Worm (Caenorhabditis elegans): Measurements from ENCODE around the gene rmd-3.

rmd-3 gene

ce11 chrII:11344554-11344953, 5.1 kb upstream of the rmd-3 start:
- no peak for TF ChIP-seq mml-1 (tag; optimal IDR thresholded peaks at IDR 0.05)
- no peak for TF ChIP-seq unc-39 (tag; optimal IDR thresholded peaks at IDR 0.05)
- TF ChIP-seq fkh-10 (GFP tag; optimal IDR thresholded peaks at IDR 0.05): no peak
- TF ChIP-seq ztf-4 (tag; optimal IDR thresholded peaks at IDR 0.05): no peak
- no peak for TF ChIP-seq fos-1 (tag; optimal IDR thresholded peaks at IDR 0.05)

ce11 chrII:11343300-11343869, 4.0 kb upstream of the rmd-3 start, which contains the start of gene lgc-20:
TSS of gene lgc-20 (minus strand) at chrII:11343610.
- no peak for TF ChIP-seq skn-1 (tag; optimal IDR thresholded peaks at IDR 0.05)

ce11 chrII:11337497-11338040, 1.8 kb downstream of the rmd-3 start, which contains the start of gene sqt-1:
TSS of gene sqt-1 (minus strand) at chrII:11337837.
- TF ChIP-seq ama-1 (optimal IDR thresholded peaks at IDR 0.05) (peak; percentile 61), elt-3 (tag; optimal IDR thresholded peaks at IDR 0.05) (peak in 1 of 3 experiments; percentile 72), nhr-25 (tag; optimal IDR thresholded peaks at IDR 0.05) (peak; percentile 4), nhr-12 (tag; optimal IDR thresholded peaks at IDR 0.05) (no peak), nhr-43 (tag; optimal IDR thresholded peaks at IDR 0.05; ENCODE audit: poor library complexity, severe bottlenecking) (peak; percentile 43), nhr-23 (tag; optimal IDR thresholded peaks at IDR 0.05) (peak; percentile 52), elt-2 (tag; optimal IDR thresholded peaks at IDR 0.05) (no peak)

ce11 chrII:11336640-11337241, 2.7 kb downstream of the rmd-3 start:
- TF ChIP-seq ama-1 (optimal IDR thresholded peaks at IDR 0.05): peak; percentile 28
- TF ChIP-seq skn-1 (tag; optimal IDR thresholded peaks at IDR 0.05): no peak
- TF ChIP-seq mml-1 (tag; optimal IDR thresholded peaks at IDR 0.05): no peak
- no peak for TF ChIP-seq pqm-1 (tag; optimal IDR thresholded peaks at IDR 0.05)
- peak; percentile 23 for TF ChIP-seq nhr-43 (tag; optimal IDR thresholded peaks at IDR 0.05; ENCODE audit: poor library complexity, severe bottlenecking)

ce11 chrII:11336163-11336562, 3.2 kb downstream of the rmd-3 start:
- TF ChIP-seq nhr-23 (tag; optimal IDR thresholded peaks at IDR 0.05): peak; percentile 71
- TF ChIP-seq tbx-2 (tag; optimal IDR thresholded peaks at IDR 0.05): peak; percentile 33
- peak; percentile 7 for TF ChIP-seq nhr-28 (tag; optimal IDR thresholded peaks at IDR 0.05)
- no peak for TF ChIP-seq eor-1 (tag; optimal IDR thresholded peaks at IDR 0.05)
- TF ChIP-seq elt-3 (tag; optimal IDR thresholded peaks at IDR 0.05): peak in 1 of 3 experiments; percentile 75
- TF ChIP-seq nhr-43 (tag; optimal IDR thresholded peaks at IDR 0.05; ENCODE audit: poor library complexity, severe bottlenecking): peak; percentile 72
- no peak for TF ChIP-seq lin-39 (tag; optimal IDR thresholded peaks at IDR 0.05)

ce11 chrII:11335670-11336069, 3.7 kb downstream of the rmd-3 start:
- TF ChIP-seq nfya-1 (tag; optimal IDR thresholded peaks at IDR 0.05; ENCODE audit: insufficient read depth) (no peak), ceh-9 (tag; optimal IDR thresholded peaks at IDR 0.05) (no peak), unc-62 (GFP tag; optimal IDR thresholded peaks at IDR 0.05) (no peak), lin-39 (tag; optimal IDR thresholded peaks at IDR 0.05) (peak; percentile 9), nhr-28 (tag; optimal IDR thresholded peaks at IDR 0.05) (no peak), jun-1 (tag; optimal IDR thresholded peaks at IDR 0.05) (no peak), aly-2 (tag; optimal IDR thresholded peaks at IDR 0.05) (no peak), elt-3 (tag; optimal IDR thresholded peaks at IDR 0.05) (no peak), nhr-43 (tag; optimal IDR thresholded peaks at IDR 0.05; ENCODE audit: poor library complexity, severe bottlenecking) (no peak), elt-1 (tag; optimal IDR thresholded peaks at IDR 0.05) (no peak), nhr-76 (tag; optimal IDR thresholded peaks at IDR 0.05) (no peak), ZK546.5 (tag; optimal IDR thresholded peaks at IDR 0.05) (no peak), lsy-12 (tag; optimal IDR thresholded peaks at IDR 0.05) (no peak), fkh-2 (tag; optimal IDR thresholded peaks at IDR 0.05) (no peak), daf-12 (tag; optimal IDR thresholded peaks at IDR 0.05) (no peak), fkh-10 (GFP tag; optimal IDR thresholded peaks at IDR 0.05) (peak; percentile 67)

Data from whole organism, L3 larva.